Worm (Caenorhabditis elegans) whole organism, L3 larva: ENCODE measurements around the gene T05H4.15.
A peak's percentile ranks its signal among the peaks of the same experiment; 100 is the strongest.

Source experiments
- R02D3.7 ChIP-seq: fragments of 150-350 bp; optimal IDR thresholded peaks from 2 replicates; lab custom pipeline; 2014; ENCODE audit warnings: missing biosample characterization, missing genetic modification characterization
- aly-2 ChIP-seq: fragments of 150-350 bp; optimal IDR thresholded peaks from 2 replicates; lab custom pipeline; 2014; ENCODE audit warnings: missing biosample characterization, missing genetic modification characterization
- ama-1 ChIP-seq: fragments of 150-350 bp; optimal IDR thresholded peaks from 2 replicates; lab custom pipeline; 2018
- ceh-16 ChIP-seq: sonication (generic microtip); optimal IDR thresholded peaks from 2 replicates; lab custom pipeline; 2017; ENCODE audit warnings: missing biosample characterization, missing genetic modification characterization
- ceh-28 ChIP-seq: fragments of 150-350 bp; optimal IDR thresholded peaks from 2 replicates; lab custom pipeline; 2014; ENCODE audit warnings: missing biosample characterization, missing genetic modification reagents, missing genetic modification characterization
- ceh-9 ChIP-seq: sonication (generic microtip); optimal IDR thresholded peaks from 2 replicates; lab custom pipeline; 2018; ENCODE audit warnings: missing biosample characterization, missing genetic modification characterization
- daf-12 ChIP-seq: fragments of 150-350 bp; optimal IDR thresholded peaks from 2 replicates; lab custom pipeline; 2014; ENCODE audit warnings: missing biosample characterization, missing genetic modification reagents, missing genetic modification characterization
- egl-27 ChIP-seq: sonication (generic microtip); optimal IDR thresholded peaks from 4 replicates; lab custom pipeline; 2017; ENCODE audit warnings: missing biosample characterization, missing genetic modification reagents, missing genetic modification characterization
- egl-5 ChIP-seq: fragments of 150-350 bp; optimal IDR thresholded peaks from 2 replicates; lab custom pipeline; 2017; ENCODE audit warnings: missing biosample characterization, missing genetic modification reagents, missing genetic modification characterization, inconsistent platforms
- elt-1 ChIP-seq: fragments of 150-350 bp; optimal IDR thresholded peaks from 2 replicates; lab custom pipeline; 2014; ENCODE audit warnings: missing biosample characterization, missing genetic modification characterization
- elt-2 ChIP-seq: sonication (generic microtip); optimal IDR thresholded peaks from 2 replicates; lab custom pipeline; 2016; ENCODE audit warnings: missing genetic modification reagents, mild to moderate bottlenecking, missing genetic modification characterization, missing compliant biosample characterization
- elt-3 ChIP-seq, 3 experiments: fragments of 150-350 bp in 1 of 3; sonication (generic microtip) in 2 of 3; optimal IDR thresholded peaks; 2 replicates in 2 of 3; 4 replicates in 1 of 3; lab custom pipeline; 2014 to 2017; ENCODE audit warnings: missing biosample characterization in 3 of 3, missing genetic modification characterization in 3 of 3
- eor-1 ChIP-seq, 2 experiments: fragments of 150-350 bp; optimal IDR thresholded peaks; 2 replicates each; lab custom pipeline; 2014 to 2018; ENCODE audit warnings: missing biosample characterization in 2 of 2, missing genetic modification characterization in 2 of 2
- fkh-10 ChIP-seq: sonication (generic microtip); optimal IDR thresholded peaks from 2 replicates; lab custom pipeline; 2017; ENCODE audit warnings: missing biosample characterization, missing genetic modification reagents, missing genetic modification characterization
- fos-1 ChIP-seq: fragments of 150-350 bp; optimal IDR thresholded peaks from 2 replicates; lab custom pipeline; 2014; ENCODE audit warnings: missing biosample characterization, missing genetic modification characterization
- hmg-11 ChIP-seq: sonication (generic microtip); optimal IDR thresholded peaks from 2 replicates; lab custom pipeline; 2016; ENCODE audit warnings: missing genetic modification characterization, missing compliant biosample characterization
- jun-1 ChIP-seq: fragments of 150-350 bp; optimal IDR thresholded peaks from 2 replicates; lab custom pipeline; 2014; ENCODE audit warnings: missing biosample characterization, missing genetic modification reagents, missing genetic modification characterization
- lin-15B ChIP-seq: fragments of 150-350 bp; optimal IDR thresholded peaks from 2 replicates; lab custom pipeline; 2014; ENCODE audit warnings: missing biosample characterization, missing genetic modification characterization
- lsy-12 ChIP-seq: sonication (generic microtip); optimal IDR thresholded peaks from 2 replicates; lab custom pipeline; 2016; ENCODE audit warnings: mild to moderate bottlenecking, missing genetic modification characterization, missing compliant biosample characterization
- mdl-1 ChIP-seq: fragments of 150-350 bp; optimal IDR thresholded peaks from 2 replicates; lab custom pipeline; 2014; ENCODE audit warnings: missing biosample characterization, missing genetic modification characterization
- mml-1 ChIP-seq: fragments of 150-350 bp; sonication (generic microtip); optimal IDR thresholded peaks from 3 replicates; lab custom pipeline; 2014; ENCODE audit warnings: missing biosample characterization, missing genetic modification characterization
- nhr-11 ChIP-seq: fragments of 150-350 bp; optimal IDR thresholded peaks from 2 replicates; lab custom pipeline; 2014; ENCODE audit warnings: missing biosample characterization, missing genetic modification characterization
- nhr-12 ChIP-seq: fragments of 150-350 bp; optimal IDR thresholded peaks from 2 replicates; lab custom pipeline; 2014; ENCODE audit warnings: missing biosample characterization, missing genetic modification characterization
- nhr-23 ChIP-seq: fragments of 150-350 bp; optimal IDR thresholded peaks from 2 replicates; lab custom pipeline; 2014; ENCODE audit warnings: missing biosample characterization, missing genetic modification reagents, missing genetic modification characterization
- nhr-237 ChIP-seq: fragments of 150-350 bp; optimal IDR thresholded peaks from 2 replicates; lab custom pipeline; 2014; ENCODE audit warnings: missing biosample characterization, missing genetic modification characterization
- nhr-28 ChIP-seq: fragments of 150-350 bp; optimal IDR thresholded peaks from 2 replicates; lab custom pipeline; 2014; ENCODE audit warnings: missing biosample characterization, missing genetic modification characterization
- nhr-43 ChIP-seq: sonication (generic microtip); optimal IDR thresholded peaks from 2 replicates; lab custom pipeline; 2016; ENCODE audit warnings: mild to moderate bottlenecking, missing genetic modification characterization, missing compliant biosample characterization; ENCODE audit not compliant: poor library complexity, severe bottlenecking
- nhr-77 ChIP-seq: fragments of 150-350 bp; optimal IDR thresholded peaks from 2 replicates; lab custom pipeline; 2014; ENCODE audit warnings: missing biosample characterization, missing genetic modification characterization
- pha-4 ChIP-seq: fragments of 150-350 bp; optimal IDR thresholded peaks from 2 replicates; lab custom pipeline; 2014; ENCODE audit warnings: missing biosample characterization, missing genetic modification reagents, missing genetic modification characterization
- pqm-1 ChIP-seq: fragments of 150-350 bp; optimal IDR thresholded peaks from 2 replicates; lab custom pipeline; 2017; ENCODE audit warnings: missing biosample characterization, missing genetic modification characterization, inconsistent platforms
- sea-2 ChIP-seq: fragments of 150-350 bp; sonication (generic microtip); optimal IDR thresholded peaks from 4 replicates; lab custom pipeline; 2014; ENCODE audit warnings: missing biosample characterization, missing genetic modification reagents, missing genetic modification characterization
- skn-1 ChIP-seq: fragments of 150-350 bp; optimal IDR thresholded peaks from 2 replicates; lab custom pipeline; 2014; ENCODE audit warnings: missing biosample characterization, missing genetic modification characterization
- tbx-2 ChIP-seq: sonication (generic microtip); optimal IDR thresholded peaks from 2 replicates; lab custom pipeline; 2016; ENCODE audit warnings: mild to moderate bottlenecking, missing genetic modification characterization, missing compliant biosample characterization
- unc-39 ChIP-seq: sonication (generic microtip); optimal IDR thresholded peaks from 4 replicates; lab custom pipeline; 2017; ENCODE audit warnings: missing biosample characterization, missing genetic modification characterization
- unc-62 ChIP-seq: fragments of 150-350 bp; sonication (generic microtip); optimal IDR thresholded peaks from 4 replicates; lab custom pipeline; 2014; ENCODE audit warnings: missing biosample characterization, missing genetic modification reagents, missing genetic modification characterization
- ztf-11 ChIP-seq: fragments of 150-350 bp; optimal IDR thresholded peaks from 2 replicates; lab custom pipeline; 2014; ENCODE audit warnings: missing biosample characterization, missing genetic modification characterization

T05H4.15 gene

DNA sequence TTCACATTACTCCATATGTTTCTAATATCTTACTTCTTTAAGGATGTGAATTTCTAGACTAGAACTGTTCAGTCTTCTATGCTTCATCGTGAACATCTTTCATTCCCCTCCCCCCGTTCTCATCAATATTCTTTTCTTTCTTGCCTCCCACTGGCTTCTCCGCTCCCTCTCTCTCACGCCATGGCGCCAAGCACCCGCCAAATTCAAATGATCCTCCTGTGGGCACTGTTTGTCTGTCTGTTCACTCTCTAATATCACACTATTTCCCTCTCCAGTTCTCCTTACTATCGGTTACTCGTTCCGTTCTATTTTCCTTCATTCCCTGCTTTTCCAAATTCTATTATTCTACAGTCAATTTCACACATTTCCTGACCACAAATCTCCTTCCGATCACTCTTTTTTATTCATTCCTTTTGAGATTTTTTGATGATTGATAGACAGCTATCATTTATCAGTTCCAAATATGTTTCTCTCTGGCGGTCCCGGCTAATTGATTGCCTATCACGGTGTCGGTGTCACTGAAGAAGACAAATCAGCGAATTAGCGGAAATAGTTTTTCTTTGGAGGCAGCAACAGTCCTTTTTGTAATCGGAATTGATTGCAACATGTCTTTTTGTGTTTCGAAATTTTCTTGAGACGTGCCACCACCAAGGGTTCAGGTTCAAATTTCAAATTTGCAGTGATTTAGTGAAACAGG is 16.9 kb upstream of the T05H4.15 start:
- no peak for TF ChIP-seq ceh-9 (tag; lab: Kevin White, UChicago)
- TF ChIP-seq aly-2 (tag; lab: Kevin White, UChicago): no peak
- no peak for TF ChIP-seq elt-3 (tag; optimal IDR thresholded peaks at IDR 0.05; lab: Kevin White, UChicago)
- TF ChIP-seq R02D3.7 (tag; lab: Kevin White, UChicago): no peak
- no peak for TF ChIP-seq nhr-77
- no peak for TF ChIP-seq skn-1 (tag; lab: Kevin White, UChicago)
- no peak for TF ChIP-seq egl-5 (tag; lab: Kevin White, UChicago)
- peak; percentile 3 for TF ChIP-seq nhr-23 (tag; lab: Kevin White, UChicago)
- no peak for TF ChIP-seq fkh-10 (GFP tag; lab: Kevin White, UChicago)

DNA sequence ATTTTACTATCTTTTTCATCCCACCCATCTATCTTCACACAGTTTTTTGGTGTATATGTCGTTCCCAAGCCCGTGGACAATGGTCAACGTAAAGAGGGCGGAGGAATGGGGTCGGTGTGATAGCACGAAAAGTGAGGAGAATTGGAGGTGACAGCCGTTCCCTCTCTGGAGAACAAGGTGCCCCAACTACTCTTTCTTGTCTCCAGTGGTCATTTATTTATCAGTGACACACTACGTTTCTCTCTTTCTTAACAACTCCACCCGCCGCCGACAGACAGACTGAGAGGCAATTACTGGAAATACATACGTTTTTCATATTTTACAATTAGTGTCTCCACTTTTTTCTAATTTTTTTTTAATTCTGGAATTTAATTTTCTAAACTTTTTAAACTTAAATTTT is 15.4 kb upstream of the T05H4.15 start:
- no peak for TF ChIP-seq R02D3.7 (tag; lab: Kevin White, UChicago)
- TF ChIP-seq ztf-11: no peak
- TF ChIP-seq fkh-10 (GFP tag; lab: Kevin White, UChicago): no peak
- TF ChIP-seq nhr-77: no peak
- no peak for TF ChIP-seq ama-1 (lab: Kevin White, UChicago)
- no peak for TF ChIP-seq tbx-2
- TF ChIP-seq lsy-12 (tag; lab: Kevin White, UChicago): no peak
- no peak for TF ChIP-seq mdl-1 (tag; lab: Kevin White, UChicago)
- no peak for TF ChIP-seq aly-2 (tag; lab: Kevin White, UChicago)
- no peak for TF ChIP-seq nhr-43 (tag; lab: Kevin White, UChicago)
- no peak for TF ChIP-seq lin-15B
- TF ChIP-seq nhr-28 (tag; lab: Kevin White, UChicago): no peak
- TF ChIP-seq nhr-23 (tag; lab: Kevin White, UChicago): no peak
- no peak for TF ChIP-seq jun-1 (tag; lab: Kevin White, UChicago)
- no peak for TF ChIP-seq nhr-12
- TF ChIP-seq pqm-1 (tag; lab: Kevin White, UChicago): no peak
- TF ChIP-seq, all 47 proteins: peak for 0

DNA sequence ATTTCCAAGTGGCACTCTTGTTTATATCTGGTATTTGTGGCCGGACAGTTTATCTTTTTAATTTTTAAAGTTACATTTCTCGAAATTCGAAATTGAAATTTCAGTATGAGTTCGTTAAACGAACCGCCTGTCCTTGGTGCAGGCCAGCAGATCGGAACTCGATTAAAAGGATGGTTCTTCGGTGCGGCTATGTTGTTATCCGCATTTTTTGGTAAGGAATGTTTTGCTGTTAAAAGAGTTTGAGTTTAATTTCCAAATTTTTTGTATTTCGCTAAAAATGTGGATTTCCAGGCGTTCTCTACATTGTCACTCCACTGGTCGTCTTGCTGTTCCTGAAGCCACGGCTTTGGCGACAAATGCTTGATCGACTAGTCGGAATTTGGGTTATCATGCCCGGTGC is 11.6 kb upstream of the T05H4.15 start, which contains the start of gene acl-9:
TSS of gene acl-9 (plus strand) at position 105 of the 400 bp plus-strand sequence.
- TF ChIP-seq ama-1 (lab: Kevin White, UChicago): no peak
- TF ChIP-seq aly-2 (tag; lab: Kevin White, UChicago): no peak
- no peak for TF ChIP-seq tbx-2
- TF ChIP-seq mdl-1 (tag; lab: Kevin White, UChicago): no peak
- no peak for TF ChIP-seq nhr-12
- TF ChIP-seq fkh-10 (GFP tag; lab: Kevin White, UChicago): no peak
- no peak for TF ChIP-seq sea-2 (GFP tag; lab: Kevin White, UChicago)
- TF ChIP-seq elt-1 (tag; lab: Kevin White, UChicago): no peak
- TF ChIP-seq unc-62: no peak
- TF ChIP-seq daf-12: no peak
- TF ChIP-seq eor-1 (tag; optimal IDR thresholded peaks at IDR 0.05; lab: Kevin White, UChicago): no peak

DNA sequence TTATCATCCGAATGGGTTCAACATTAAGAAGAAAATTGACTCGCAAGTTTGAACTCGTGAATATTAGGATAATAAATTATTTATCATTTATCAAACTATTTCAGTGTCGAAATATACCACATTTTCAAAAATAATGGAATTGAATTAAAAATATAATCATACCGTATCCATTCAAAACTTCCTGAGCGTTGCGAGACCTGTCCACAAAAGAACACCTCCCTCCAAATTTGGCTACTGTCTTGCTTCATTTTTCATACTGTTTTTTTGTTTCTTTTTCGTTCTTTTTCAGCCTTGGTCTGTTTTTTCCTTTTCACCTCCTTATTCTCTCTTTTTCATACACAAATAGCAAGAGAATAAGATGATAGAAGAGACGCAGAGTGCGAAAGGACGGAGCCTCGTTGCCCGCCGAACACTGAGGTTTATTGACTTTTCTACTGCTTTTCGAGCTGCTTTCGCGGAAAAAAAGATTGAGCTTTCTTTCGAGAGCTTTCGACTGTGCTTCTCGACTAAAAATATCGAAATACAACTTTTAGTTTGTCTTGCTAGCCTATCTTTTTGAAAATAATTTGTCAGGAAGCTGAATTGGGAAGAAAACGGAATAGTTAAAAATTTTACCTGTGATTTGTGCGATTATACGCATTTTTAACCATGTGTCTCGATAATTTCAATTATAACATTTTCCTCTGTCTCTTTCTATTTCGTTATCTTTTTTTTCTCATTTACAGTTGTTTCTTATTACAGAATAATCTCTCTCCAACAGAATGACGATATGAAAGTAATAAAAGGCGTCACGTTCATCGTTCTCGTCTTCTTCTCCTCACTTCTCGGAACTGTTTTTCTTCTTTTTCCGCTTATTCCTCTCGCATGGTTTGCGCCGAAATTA is 8.9 kb upstream of the T05H4.15 start, which contains the start of gene acl-8:
TSS of gene acl-8 (plus strand) at position 742 of the 883 bp plus-strand sequence.
- TF ChIP-seq fkh-10 (GFP tag; lab: Kevin White, UChicago): no peak
- no peak for TF ChIP-seq nhr-77
- peak; percentile 86 for TF ChIP-seq pha-4 (tag; lab: Kevin White, UChicago)
- no peak for TF ChIP-seq nhr-11 (tag; lab: Kevin White, UChicago)
- no peak for TF ChIP-seq jun-1 (tag; lab: Kevin White, UChicago)
- TF ChIP-seq nhr-237 (tag; lab: Kevin White, UChicago): no peak
- no peak for TF ChIP-seq ceh-16 (tag; lab: Kevin White, UChicago)
- peak; percentile 73 for TF ChIP-seq elt-2

DNA sequence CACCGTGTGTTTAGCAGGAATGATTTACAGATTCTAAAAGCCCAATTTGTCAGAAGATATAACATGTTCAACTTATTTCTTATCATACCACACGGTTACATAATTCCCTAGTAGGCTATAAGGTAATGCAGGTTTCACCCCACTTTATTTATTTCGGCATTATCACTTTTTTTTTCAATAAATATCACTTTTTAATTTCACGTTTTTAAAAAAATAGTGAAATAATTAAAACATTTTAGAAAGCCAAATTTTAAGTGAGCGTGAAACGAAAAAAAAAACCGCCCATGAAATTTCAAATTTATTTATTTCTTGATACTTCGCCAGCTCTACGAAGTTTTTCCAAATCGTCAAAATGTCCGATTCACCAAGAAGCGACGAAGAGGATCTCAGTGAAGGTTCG is 6.8 kb upstream of the T05H4.15 start, which contains the start of gene fbxa-196:
TSS of gene fbxa-196 (plus strand) at position 301 of the 400 bp plus-strand sequence.
- no peak for TF ChIP-seq hmg-11
- no peak for TF ChIP-seq unc-39 (tag; lab: Kevin White, UChicago)
- no peak for TF ChIP-seq jun-1 (tag; lab: Kevin White, UChicago)
- no peak for TF ChIP-seq mml-1 (tag; lab: Kevin White, UChicago)
- no peak for TF ChIP-seq skn-1 (tag; lab: Kevin White, UChicago)
- no peak for TF ChIP-seq mdl-1 (tag; lab: Kevin White, UChicago)
- TF ChIP-seq ceh-28 (tag; lab: Kevin White, UChicago): no peak
- no peak for TF ChIP-seq lsy-12 (tag; lab: Kevin White, UChicago)
- no peak for TF ChIP-seq daf-12
- no peak for TF ChIP-seq ceh-9 (tag; lab: Kevin White, UChicago)
- TF ChIP-seq fos-1 (tag; lab: Kevin White, UChicago): no peak
- TF ChIP-seq nhr-23 (tag; lab: Kevin White, UChicago): no peak
- no peak for TF ChIP-seq nhr-11 (tag; lab: Kevin White, UChicago)
- no peak for TF ChIP-seq aly-2 (tag; lab: Kevin White, UChicago)
- no peak for TF ChIP-seq nhr-43 (tag; lab: Kevin White, UChicago)
- no peak for TF ChIP-seq elt-1 (tag; lab: Kevin White, UChicago)
- no peak for TF ChIP-seq egl-27 (tag; lab: Kevin White, UChicago)
